Fruit fly (Drosophila melanogaster) whole organism, embryonic: ENCODE data around the gene CG10621.

Experiments
- Bgb ChIP-seq: fragments of 200-800 bp; sonication (Bioruptor generic); IDR thresholded peaks from 2 replicates; pipeline ENCODE4 v1.3.6; 2022; ENCODE audit warnings: missing biosample characterization, missing genetic modification characterization; ENCODE audit not compliant: partially characterized antibody
- Blimp-1 ChIP-seq: fragments of 200-800 bp; sonication (Bioruptor generic); optimal IDR thresholded peaks from 3 replicates; lab custom pipeline; 2018; ENCODE audit warnings: missing biosample characterization, missing genetic modification characterization, mild to moderate bottlenecking, moderate library complexity, missing genetic modification reagents
- CG10274 ChIP-seq: fragments of 200-800 bp; sonication (Bioruptor generic); optimal IDR thresholded peaks from 3 replicates; lab custom pipeline; 2017; ENCODE audit warnings: missing biosample characterization, mild to moderate bottlenecking, missing genetic modification characterization
- CG10366 ChIP-seq: fragments of 200-800 bp; sonication (Bioruptor generic); IDR thresholded peaks from 2 replicates; pipeline ENCODE4 v1.3.6; 2022; ENCODE audit warnings: missing biosample characterization, missing genetic modification characterization
- CG10565 ChIP-seq: fragments of 200-800 bp; sonication (Bioruptor generic); optimal IDR thresholded peaks from 3 replicates; lab custom pipeline; 2016; ENCODE audit warnings: missing biosample characterization, mild to moderate bottlenecking, missing genetic modification characterization
- CG10959 ChIP-seq: fragments of 200-800 bp; sonication (Bioruptor generic); IDR thresholded peaks from 2 replicates; pipeline ENCODE4 v1.3.6; 2022; ENCODE audit warnings: missing biosample characterization, missing genetic modification characterization
- CG11723 ChIP-seq: fragments of 200-800 bp; sonication (Bioruptor generic); optimal IDR thresholded peaks from 2 replicates; lab custom pipeline; 2017; ENCODE audit warnings: missing biosample characterization, mild to moderate bottlenecking, missing genetic modification characterization
- CG13123 ChIP-seq: fragments of 200-800 bp; sonication (Bioruptor generic); optimal IDR thresholded peaks from 2 replicates; lab custom pipeline; 2016; ENCODE audit warnings: missing biosample characterization, missing genetic modification characterization
- CG13775 ChIP-seq: fragments of 200-800 bp; sonication (Bioruptor generic); optimal IDR thresholded peaks from 3 replicates; lab custom pipeline; 2017; ENCODE audit warnings: missing biosample characterization, mild to moderate bottlenecking, missing genetic modification characterization
- CG14050 ChIP-seq: fragments of 200-800 bp; sonication (Bioruptor generic); IDR thresholded peaks from 3 replicates; pipeline ENCODE4 v1.3.6; 2022; ENCODE audit warnings: missing biosample characterization, missing genetic modification characterization
- CG15011 ChIP-seq: fragments of 200-800 bp; sonication (Bioruptor generic); optimal IDR thresholded peaks from 3 replicates; lab custom pipeline; 2018; ENCODE audit warnings: missing biosample characterization, mild to moderate bottlenecking, missing genetic modification characterization
- CG16779 ChIP-seq: fragments of 200-800 bp; sonication (Bioruptor generic); IDR thresholded peaks from 2 replicates; pipeline ENCODE4 v1.3.6; 2022; ENCODE audit warnings: missing biosample characterization, missing genetic modification characterization
- CG1832 ChIP-seq: fragments of 200-800 bp; sonication (Bioruptor generic); optimal IDR thresholded peaks from 2 replicates; lab custom pipeline; 2017; ENCODE audit warnings: missing biosample characterization, mild to moderate bottlenecking, missing genetic modification characterization, inconsistent platforms
- CG18619 ChIP-seq: fragments of 200-800 bp; sonication (Bioruptor generic); optimal IDR thresholded peaks from 3 replicates; lab custom pipeline; 2017; ENCODE audit warnings: missing biosample characterization, mild to moderate bottlenecking, missing genetic modification characterization
- CG31365 ChIP-seq: fragments of 200-800 bp; sonication (Bioruptor generic); optimal IDR thresholded peaks from 2 replicates; lab custom pipeline; 2018; ENCODE audit warnings: missing biosample characterization, mild to moderate bottlenecking, missing genetic modification characterization
- CG32532 ChIP-seq: fragments of 200-800 bp; sonication (Bioruptor generic); IDR thresholded peaks from 2 replicates; pipeline ENCODE4 v1.3.6; 2022; ENCODE audit warnings: missing biosample characterization, missing genetic modification characterization
- CG3995 ChIP-seq: fragments of 200-800 bp; sonication (Bioruptor generic); optimal IDR thresholded peaks from 3 replicates; lab custom pipeline; 2016; ENCODE audit warnings: missing biosample characterization, missing genetic modification characterization
- CG4328 ChIP-seq: fragments of 200-800 bp; sonication (Bioruptor generic); optimal IDR thresholded peaks from 3 replicates; lab custom pipeline; 2017; ENCODE audit warnings: missing biosample characterization, missing genetic modification reagents, missing genetic modification characterization
- CG6254 ChIP-seq: fragments of 200-800 bp; sonication (Bioruptor generic); optimal IDR thresholded peaks from 3 replicates; lab custom pipeline; 2017; ENCODE audit warnings: mild to moderate bottlenecking, missing biosample characterization, missing genetic modification reagents, missing genetic modification characterization
- CG6683 ChIP-seq: fragments of 200-800 bp; sonication (Bioruptor generic); optimal IDR thresholded peaks from 2 replicates; lab custom pipeline; 2017; ENCODE audit warnings: missing biosample characterization, mild to moderate bottlenecking, missing genetic modification characterization, missing genetic modification reagents
- CG6813 ChIP-seq: fragments of 200-800 bp; sonication (Bioruptor generic); optimal IDR thresholded peaks from 2 replicates; lab custom pipeline; 2017; ENCODE audit warnings: missing biosample characterization, missing genetic modification characterization, mild to moderate bottlenecking, moderate library complexity, missing genetic modification reagents
- CG7357 ChIP-seq: fragments of 200-800 bp; sonication (Bioruptor generic); IDR thresholded peaks from 3 replicates; pipeline ENCODE4 v1.3.6; 2022; ENCODE audit warnings: missing biosample characterization, missing genetic modification characterization
- CG7928 ChIP-seq: fragments of 200-800 bp; sonication (Bioruptor generic); optimal IDR thresholded peaks from 2 replicates; lab custom pipeline; 2017; ENCODE audit warnings: missing biosample characterization, mild to moderate bottlenecking, missing genetic modification characterization
- CG7987 ChIP-seq: fragments of 200-800 bp; sonication (Bioruptor generic); optimal IDR thresholded peaks from 2 replicates; lab custom pipeline; 2018; ENCODE audit warnings: missing biosample characterization, mild to moderate bottlenecking, missing genetic modification characterization, moderate library complexity
- CG8388 ChIP-seq: fragments of 200-800 bp; sonication (Bioruptor generic); optimal IDR thresholded peaks from 2 replicates; lab custom pipeline; 2019; ENCODE audit warnings: missing biosample characterization, mild to moderate bottlenecking, missing genetic modification characterization, moderate library complexity
- CG9609 ChIP-seq: fragments of 200-800 bp; sonication (Bioruptor generic); optimal IDR thresholded peaks from 3 replicates; lab custom pipeline; 2016; ENCODE audit warnings: missing biosample characterization, missing genetic modification characterization
- CTCF ChIP-seq: fragments of 200-800 bp; sonication (Bioruptor generic); optimal IDR thresholded peaks from 2 replicates; lab custom pipeline; 2017; ENCODE audit warnings: missing biosample characterization, mild to moderate bottlenecking, missing genetic modification characterization, moderate library complexity
- Chrac-16 ChIP-seq: fragments of 200-800 bp; sonication (Bioruptor generic); optimal IDR thresholded peaks from 3 replicates; lab custom pipeline; 2016; ENCODE audit warnings: missing biosample characterization, missing genetic modification characterization
- CoRest ChIP-seq: fragments of 200-800 bp; sonication (Bioruptor generic); optimal IDR thresholded peaks from 3 replicates; lab custom pipeline; 2018; ENCODE audit warnings: missing biosample characterization, mild to moderate bottlenecking, missing genetic modification characterization, moderate library complexity
- Dip3 ChIP-seq: fragments of 200-800 bp; sonication (Bioruptor generic); optimal IDR thresholded peaks from 3 replicates; lab custom pipeline; 2016; ENCODE audit warnings: missing biosample characterization, missing genetic modification characterization
- ab ChIP-seq: fragments of 200-800 bp; sonication (Bioruptor generic); optimal IDR thresholded peaks from 2 replicates; lab custom pipeline; 2016; ENCODE audit warnings: missing biosample characterization, missing genetic modification characterization
- cas ChIP-seq: fragments of 200-800 bp; sonication (Bioruptor generic); IDR thresholded peaks from 2 replicates; pipeline ENCODE4 v1.3.6; 2022; ENCODE audit warnings: missing biosample characterization, missing genetic modification characterization
- caup ChIP-seq: fragments of 200-800 bp; sonication (Bioruptor generic); optimal IDR thresholded peaks from 3 replicates; lab custom pipeline; 2017; ENCODE audit warnings: missing biosample characterization, mild to moderate bottlenecking, missing genetic modification characterization, moderate library complexity; ENCODE audit not compliant: severe bottlenecking
- da ChIP-seq: fragments of 200-800 bp; sonication (Bioruptor generic); optimal IDR thresholded peaks from 2 replicates; lab custom pipeline; 2016; ENCODE audit warnings: missing biosample characterization, missing genetic modification characterization
- disco-r ChIP-seq: fragments of 200-800 bp; sonication (Bioruptor generic); optimal IDR thresholded peaks from 2 replicates; lab custom pipeline; 2016; ENCODE audit warnings: missing biosample characterization, missing genetic modification characterization
- en ChIP-seq: fragments of 200-800 bp; sonication (Bioruptor generic); optimal IDR thresholded peaks from 2 replicates; lab custom pipeline; 2016; ENCODE audit warnings: missing biosample characterization, missing genetic modification characterization
- gcm ChIP-seq: fragments of 200-800 bp; sonication (Bioruptor generic); optimal IDR thresholded peaks from 2 replicates; lab custom pipeline; 2019; ENCODE audit warnings: missing biosample characterization, mild to moderate bottlenecking, missing genetic modification characterization, moderate library complexity
- hth ChIP-seq: fragments of >200 bp; optimal IDR thresholded peaks from 2 replicates; lab custom pipeline; 2017; ENCODE audit warnings: inconsistent platforms
- insv ChIP-seq, 2 experiments: fragments of 200-800 bp; sonication (Bioruptor generic); optimal IDR thresholded peaks; 3 replicates each; lab custom pipeline; 2016 to 2018; ENCODE audit warnings: missing biosample characterization in 2 of 2, missing genetic modification characterization in 2 of 2
- lmd ChIP-seq: fragments of 200-800 bp; sonication (Bioruptor generic); IDR thresholded peaks from 2 replicates; pipeline ENCODE4 v1.3.6; 2022; ENCODE audit warnings: missing biosample characterization, missing genetic modification characterization
- lola ChIP-seq, 3 experiments: fragments of >200 bp in 2 of 3; fragments of 200-800 bp in 1 of 3; sonication (Bioruptor generic) in 1 of 3; optimal IDR thresholded peaks; 2 replicates each; lab custom pipeline; 2017 to 2019; ENCODE audit warnings: missing biosample characterization in 3 of 3, missing genetic modification characterization in 3 of 3, mild to moderate bottlenecking in 1 of 3, moderate library complexity in 1 of 3
- nerfin-1 ChIP-seq: fragments of 200-800 bp; sonication (Bioruptor generic); optimal IDR thresholded peaks from 3 replicates; lab custom pipeline; 2019; ENCODE audit warnings: missing biosample characterization, mild to moderate bottlenecking, missing genetic modification characterization, moderate library complexity
- otp ChIP-seq: fragments of 200-800 bp; sonication (Bioruptor generic); IDR thresholded peaks from 3 replicates; pipeline ENCODE4, ENCODE4 v1.3.6; 2022; ENCODE audit warnings: missing biosample characterization, missing genetic modification characterization
- repo ChIP-seq: fragments of 200-800 bp; sonication (Bioruptor generic); optimal IDR thresholded peaks from 2 replicates; lab custom pipeline; 2016; ENCODE audit warnings: missing biosample characterization, missing genetic modification characterization
- row ChIP-seq: fragments of 200-800 bp; sonication (Bioruptor generic); IDR thresholded peaks from 3 replicates; pipeline ENCODE4 v1.3.6; 2022; ENCODE audit warnings: missing biosample characterization, missing genetic modification characterization
- sc ChIP-seq, 3 experiments: fragments of >200 bp in 2 of 3; fragments of 200-800 bp in 1 of 3; sonication (Bioruptor generic) in 1 of 3; optimal IDR thresholded peaks; 2 replicates in 2 of 3; 3 replicates in 1 of 3; lab custom pipeline; 2017; ENCODE audit warnings: mild to moderate bottlenecking in 1 of 3, missing biosample characterization in 1 of 3, missing genetic modification characterization in 1 of 3, missing genetic modification reagents in 1 of 3
- shn ChIP-seq: fragments of 200-800 bp; sonication (Bioruptor generic); optimal IDR thresholded peaks from 3 replicates; lab custom pipeline; 2016; ENCODE audit warnings: missing biosample characterization, missing genetic modification characterization
- sob ChIP-seq: fragments of 200-800 bp; sonication (Bioruptor generic); IDR thresholded peaks from 2 replicates; pipeline ENCODE4 v1.3.6; 2022; ENCODE audit warnings: missing biosample characterization, missing genetic modification characterization
- yki ChIP-seq: fragments of >200 bp; optimal IDR thresholded peaks from 3 replicates; lab custom pipeline; 2018

CG10621 gene

dm6 chr2L:18987078-18987895, 33.1 kb upstream of the CG10621 start, which contains the start of the genes Swip-1 and EMC5 (continued):
- TF ChIP-seq lola (GFP tag; optimal IDR thresholded peaks at IDR 0.05; lab: Kevin White, UChicago) (peak in 1 of 3 experiments; percentile 72), sc (optimal IDR thresholded peaks at IDR 0.05; lab: Kevin White, UChicago) (no peak), sc (GFP tag; optimal IDR thresholded peaks at IDR 0.05; lab: Kevin White, UChicago) (peak; percentile 7), CG18619 (GFP tag; lab: Kevin White, UChicago) (peak; percentile 52), CG15011 (GFP tag; lab: Kevin White, UChicago) (no peak), CG1832 (GFP tag; lab: Kevin White, UChicago) (no peak), CG31365 (tag; lab: Kevin White, UChicago) (no peak), row (peak; percentile 82), ab (GFP tag; lab: Kevin White, UChicago) (no peak), da (GFP tag; lab: Kevin White, UChicago) (no peak), shn (GFP tag; lab: Kevin White, UChicago) (no peak), CoRest (tag; lab: Kevin White, UChicago) (peak; percentile 88), CG10366 (GFP tag; lab: Robert Waterston, UW) (no peak), CG32532 (GFP tag; lab: Robert Waterston, UW) (peak; percentile 67; the same call in 1 of the 2 replicates), CG13775 (GFP tag; lab: Kevin White, UChicago) (peak; percentile 76), Bgb (GFP tag; lab: Robert Waterston, UW) (peak; percentile 47), caup (GFP tag; lab: Kevin White, UChicago) (peak; percentile 27), lmd (GFP tag; lab: Robert Waterston, UW) (peak; percentile 73; the same call in 1 of the 2 replicates), Blimp-1 (peak; percentile 45), disco-r (GFP tag; lab: Kevin White, UChicago) (no peak), sob (GFP tag; lab: Robert Waterston, UW) (peak; percentile 71), CG8388 (GFP tag; lab: Kevin White, UChicago) (peak; percentile 62), CG13123 (GFP tag; lab: Kevin White, UChicago) (no peak), CG6813 (no peak), cas (GFP tag; lab: Robert Waterston, UW) (0 out of 2 replicates have a peak, but pooled peaks have one; percentile 5), yki (no peak), repo (GFP tag; lab: Kevin White, UChicago) (no peak), CG6683 (no peak), gcm (GFP tag; lab: Kevin White, UChicago) (peak; percentile 63), CG14050 (GFP tag; lab: Robert Waterston, UW) (no peak), CG10274 (GFP tag; lab: Kevin White, UChicago) (no peak), CG7987 (GFP tag; lab: Kevin White, UChicago) (no peak), insv (GFP tag; optimal IDR thresholded peaks at IDR 0.05; lab: Kevin White, UChicago) (peak in 1 of 2 experiments; percentile 87), CG16779 (no peak), en (no peak), CG4328 (peak; percentile 60), CG7928 (GFP tag; lab: Kevin White, UChicago) (peak; percentile 33), Dip3 (GFP tag; lab: Kevin White, UChicago) (no peak), Chrac-16 (GFP tag; lab: Kevin White, UChicago) (peak; percentile 46), CG7357 (GFP tag; lab: Robert Waterston, UW) (no peak), CG3995 (GFP tag; lab: Kevin White, UChicago) (peak; percentile 6), otp (GFP tag; lab: Robert Waterston, UW) (no peak; the same call in 2 of the 3 replicates), CG10959 (GFP tag; lab: Robert Waterston, UW) (no peak), hth (lab: Kevin White, UChicago) (no peak), nerfin-1 (peak; percentile 42), CG11723 (GFP tag; lab: Kevin White, UChicago) (peak; percentile 28), CTCF (GFP tag; lab: Kevin White, UChicago) (no peak), CG10565 (GFP tag; lab: Kevin White, UChicago) (no peak), CG6254 (GFP tag; lab: Kevin White, UChicago) (peak; percentile 19), CG9609 (GFP tag; lab: Kevin White, UChicago) (no peak)
